Fruit fly (Drosophila melanogaster) whole organism, embryonic: ENCODE measurements around the gene Tsen34.

Experiments used
- Aef1 ChIP-seq: fragments of 200-800 bp; sonication (Bioruptor generic); IDR thresholded peaks from 3 replicates; pipeline ENCODE4 v1.3.6; 2022; ENCODE audit warnings: missing biosample characterization, missing genetic modification characterization
- Atf3 ChIP-seq: fragments of 200-800 bp; sonication (Bioruptor generic); optimal IDR thresholded peaks from 3 replicates; lab custom pipeline; 2016; ENCODE audit warnings: missing biosample characterization, missing genetic modification characterization
- Atf6 ChIP-seq: fragments of 200-800 bp; sonication (Bioruptor generic); IDR thresholded peaks from 2 replicates; pipeline ENCODE4 v1.3.6; 2022; ENCODE audit warnings: missing biosample characterization, missing genetic modification characterization
- B-H2 ChIP-seq: fragments of 200-800 bp; sonication (Bioruptor generic); optimal IDR thresholded peaks from 2 replicates; lab custom pipeline; 2018; ENCODE audit warnings: missing biosample characterization, mild to moderate bottlenecking, missing genetic modification characterization
- CG10431 ChIP-seq: fragments of 200-800 bp; sonication (Bioruptor generic); optimal IDR thresholded peaks from 3 replicates; lab custom pipeline; 2018; ENCODE audit warnings: missing biosample characterization, mild to moderate bottlenecking, missing genetic modification characterization
- CG11085 ChIP-seq: fragments of 200-800 bp; sonication (Bioruptor generic); IDR thresholded peaks from 2 replicates; pipeline ENCODE4 v1.3.6; 2022; ENCODE audit warnings: missing biosample characterization, missing genetic modification characterization
- CG12219 ChIP-seq: fragments of 200-800 bp; sonication (Bioruptor generic); optimal IDR thresholded peaks from 3 replicates; lab custom pipeline; 2018; ENCODE audit warnings: missing biosample characterization, mild to moderate bottlenecking, missing genetic modification characterization
- CG12391 ChIP-seq: fragments of 200-800 bp; sonication (Bioruptor generic); optimal IDR thresholded peaks from 3 replicates; lab custom pipeline; 2018; ENCODE audit warnings: missing biosample characterization, mild to moderate bottlenecking, missing genetic modification characterization, moderate library complexity
- CG14050 ChIP-seq: fragments of 200-800 bp; sonication (Bioruptor generic); IDR thresholded peaks from 3 replicates; pipeline ENCODE4 v1.3.6; 2022; ENCODE audit warnings: missing biosample characterization, missing genetic modification characterization
- CG1603 ChIP-seq: fragments of 200-800 bp; sonication (Bioruptor generic); optimal IDR thresholded peaks from 2 replicates; lab custom pipeline; 2019; ENCODE audit warnings: missing biosample characterization, mild to moderate bottlenecking, missing genetic modification characterization, moderate library complexity
- CG1647 ChIP-seq: fragments of 200-800 bp; sonication (Bioruptor generic); optimal IDR thresholded peaks from 3 replicates; lab custom pipeline; 2016; ENCODE audit warnings: missing biosample characterization, missing genetic modification characterization
- CG16863 ChIP-seq: fragments of 200-800 bp; sonication (Bioruptor generic); optimal IDR thresholded peaks from 3 replicates; lab custom pipeline; 2016; ENCODE audit warnings: missing biosample characterization, missing genetic modification characterization
- CG31224 ChIP-seq: fragments of 200-800 bp; sonication (Bioruptor generic); IDR thresholded peaks from 2 replicates; pipeline ENCODE4 v1.3.6; 2022; ENCODE audit warnings: missing biosample characterization, missing genetic modification characterization
- CG3163 ChIP-seq: fragments of 200-800 bp; sonication (Bioruptor generic); optimal IDR thresholded peaks from 3 replicates; lab custom pipeline; 2016; ENCODE audit warnings: missing biosample characterization, missing genetic modification characterization
- CG4730 ChIP-seq: fragments of 200-800 bp; sonication (Bioruptor generic); IDR thresholded peaks from 2 replicates; pipeline ENCODE4 v1.3.6; 2022; ENCODE audit warnings: missing biosample characterization, missing genetic modification characterization
- CG4820 ChIP-seq: fragments of 200-800 bp; sonication (Bioruptor generic); optimal IDR thresholded peaks from 3 replicates; lab custom pipeline; 2016; ENCODE audit warnings: missing biosample characterization, missing genetic modification characterization
- CG4854 ChIP-seq: fragments of 200-800 bp; sonication (Bioruptor generic); optimal IDR thresholded peaks from 2 replicates; lab custom pipeline; 2016; ENCODE audit warnings: missing biosample characterization, missing genetic modification characterization, inconsistent platforms
- CG6689 ChIP-seq: fragments of 200-800 bp; sonication (Bioruptor generic); IDR thresholded peaks from 2 replicates; pipeline ENCODE4 v1.3.6; 2022; ENCODE audit warnings: missing biosample characterization, missing genetic modification characterization
- CG6765 ChIP-seq: fragments of 200-800 bp; sonication (Bioruptor generic); optimal IDR thresholded peaks from 3 replicates; lab custom pipeline; 2017; ENCODE audit warnings: missing biosample characterization, mild to moderate bottlenecking, missing genetic modification characterization
- CG7271 ChIP-seq: fragments of 200-800 bp; sonication (Bioruptor generic); optimal IDR thresholded peaks from 2 replicates; lab custom pipeline; 2018; ENCODE audit warnings: missing biosample characterization, mild to moderate bottlenecking, missing genetic modification characterization, moderate library complexity
- CG9437 ChIP-seq: fragments of 200-800 bp; sonication (Bioruptor generic); optimal IDR thresholded peaks from 2 replicates; lab custom pipeline; 2018; ENCODE audit warnings: missing biosample characterization, mild to moderate bottlenecking, missing genetic modification characterization
- CG9727 ChIP-seq: fragments of 200-800 bp; sonication (Bioruptor generic); optimal IDR thresholded peaks from 3 replicates; lab custom pipeline; 2017; ENCODE audit warnings: missing biosample characterization, mild to moderate bottlenecking, missing genetic modification characterization
- Deaf1 ChIP-seq: fragments of 200-800 bp; optimal IDR thresholded peaks from 3 replicates; lab custom pipeline; 2019; ENCODE audit warnings: missing biosample characterization, mild to moderate bottlenecking, missing genetic modification characterization, moderate library complexity
- Ets97D ChIP-seq: fragments of 200-800 bp; sonication (Bioruptor generic); optimal IDR thresholded peaks from 3 replicates; lab custom pipeline; 2016; ENCODE audit warnings: missing biosample characterization, missing genetic modification characterization
- Fer1 ChIP-seq: fragments of 200-800 bp; sonication (Bioruptor generic); optimal IDR thresholded peaks from 2 replicates; lab custom pipeline; 2017; ENCODE audit warnings: missing biosample characterization, mild to moderate bottlenecking, missing genetic modification characterization
- HHEX ChIP-seq: fragments of 200-800 bp; sonication (Bioruptor generic); optimal IDR thresholded peaks from 3 replicates; lab custom pipeline; 2017; ENCODE audit warnings: missing biosample characterization, mild to moderate bottlenecking, missing genetic modification characterization, missing genetic modification reagents
- HLH3B ChIP-seq: fragments of 200-800 bp; sonication (Bioruptor generic); IDR thresholded peaks from 2 replicates; pipeline ENCODE4 v1.3.6; 2022; ENCODE audit warnings: missing biosample characterization, missing genetic modification characterization
- HLH4C ChIP-seq: fragments of 200-800 bp; sonication (Bioruptor generic); IDR thresholded peaks from 3 replicates; pipeline ENCODE4 v1.3.6; 2022; ENCODE audit warnings: missing biosample characterization, missing genetic modification characterization; ENCODE audit not compliant: partially characterized antibody
- HmgZ ChIP-seq: fragments of 200-800 bp; sonication (Bioruptor generic); optimal IDR thresholded peaks from 2 replicates; lab custom pipeline; 2018; ENCODE audit warnings: missing biosample characterization, mild to moderate bottlenecking, missing genetic modification characterization
- NFAT ChIP-seq: fragments of 200-800 bp; sonication (Bioruptor generic); IDR thresholded peaks from 2 replicates; pipeline ENCODE4 v1.3.6; 2022; ENCODE audit warnings: missing biosample characterization, missing genetic modification characterization
- Ptx1 ChIP-seq: fragments of 200-800 bp; sonication (Bioruptor generic); IDR thresholded peaks from 2 replicates; pipeline ENCODE4 v1.3.6; 2022; ENCODE audit warnings: missing biosample characterization, missing genetic modification characterization
- Ssrp ChIP-seq: fragments of 200-800 bp; sonication (Bioruptor generic); optimal IDR thresholded peaks from 2 replicates; lab custom pipeline; 2018; ENCODE audit warnings: missing biosample characterization, mild to moderate bottlenecking, missing genetic modification characterization, moderate library complexity
- ase ChIP-seq: fragments of 200-800 bp; sonication (Bioruptor generic); IDR thresholded peaks from 3 replicates; pipeline ENCODE4 v1.3.6; 2022; ENCODE audit warnings: missing biosample characterization, missing genetic modification characterization
- bbx ChIP-seq: fragments of 200-800 bp; sonication (Bioruptor generic); IDR thresholded peaks from 2 replicates; pipeline ENCODE4 v1.3.6; 2022; ENCODE audit warnings: missing biosample characterization, missing genetic modification characterization; ENCODE audit not compliant: partially characterized antibody
- btn ChIP-seq: fragments of 200-800 bp; sonication (Bioruptor generic); optimal IDR thresholded peaks from 2 replicates; lab custom pipeline; 2016; ENCODE audit warnings: missing biosample characterization, missing genetic modification characterization
- chinmo ChIP-seq: fragments of 200-800 bp; sonication (Bioruptor generic); IDR thresholded peaks from 4 replicates; pipeline ENCODE4 v1.3.6; 2022; ENCODE audit warnings: missing biosample characterization, missing genetic modification characterization; ENCODE audit not compliant: partially characterized antibody
- crol ChIP-seq: fragments of 200-800 bp; sonication (Bioruptor generic); IDR thresholded peaks from 2 replicates; pipeline ENCODE4 v1.3.6; 2022; ENCODE audit warnings: missing biosample characterization, missing genetic modification characterization
- dimm ChIP-seq: fragments of 200-800 bp; sonication (Bioruptor generic); IDR thresholded peaks from 2 replicates; pipeline ENCODE4 v1.3.6; 2022; ENCODE audit warnings: missing biosample characterization, missing genetic modification characterization
- dm ChIP-seq: fragments of 200-800 bp; sonication (Bioruptor generic); optimal IDR thresholded peaks from 3 replicates; lab custom pipeline; 2016; ENCODE audit warnings: missing biosample characterization, missing genetic modification characterization
- grau ChIP-seq: fragments of 200-800 bp; optimal IDR thresholded peaks from 3 replicates; lab custom pipeline; 2019; ENCODE audit warnings: missing biosample characterization, mild to moderate bottlenecking, missing genetic modification characterization, moderate library complexity
- gsb-n ChIP-seq: fragments of 200-800 bp; sonication (Bioruptor generic); optimal IDR thresholded peaks from 3 replicates; lab custom pipeline; 2018; ENCODE audit warnings: missing biosample characterization, mild to moderate bottlenecking, missing genetic modification characterization
- otp ChIP-seq: fragments of 200-800 bp; sonication (Bioruptor generic); IDR thresholded peaks from 3 replicates; pipeline ENCODE4, ENCODE4 v1.3.6; 2022; ENCODE audit warnings: missing biosample characterization, missing genetic modification characterization
- pb ChIP-seq: fragments of 200-800 bp; sonication (Bioruptor generic); optimal IDR thresholded peaks from 3 replicates; lab custom pipeline; 2016; ENCODE audit warnings: missing biosample characterization, missing genetic modification characterization
- ranshi ChIP-seq: fragments of 200-800 bp; sonication (Bioruptor generic); IDR thresholded peaks from 2 replicates; pipeline ENCODE4 v1.3.6; 2022; ENCODE audit warnings: missing biosample characterization, missing genetic modification characterization
- tin ChIP-seq: fragments of 200-800 bp; sonication (Bioruptor generic); optimal IDR thresholded peaks from 3 replicates; lab custom pipeline; 2016; ENCODE audit warnings: missing biosample characterization, missing genetic modification characterization
- tx ChIP-seq: fragments of 200-800 bp; sonication (Bioruptor generic); optimal IDR thresholded peaks from 2 replicates; lab custom pipeline; 2016; ENCODE audit warnings: missing biosample characterization, missing genetic modification characterization
- vvl ChIP-seq: fragments of 200-800 bp; sonication (Bioruptor generic); IDR thresholded peaks from 2 replicates; pipeline ENCODE4 v1.3.6; 2022; ENCODE audit warnings: missing biosample characterization, missing genetic modification characterization
- yki ChIP-seq: fragments of >200 bp; optimal IDR thresholded peaks from 3 replicates; lab custom pipeline; 2018
- z ChIP-seq: fragments of 200-800 bp; sonication (Bioruptor generic); IDR thresholded peaks from 3 replicates; pipeline ENCODE4 v1.3.6; 2022; ENCODE audit warnings: missing biosample characterization, missing genetic modification characterization

Gene Tsen34

dm6 chr3L:14775711-14776660 lies 14.3 kb upstream of the Tsen34 start, which contains the start of gene mop (continued):
- TF ChIP-seq Atf6 (GFP tag; lab: Robert Waterston, UW) (peak; percentile 58), Deaf1 (no peak), CG4854 (GFP tag; lab: Kevin White, UChicago) (no peak), CG12391 (tag; lab: Kevin White, UChicago) (peak; percentile 60), Aef1 (GFP tag; lab: Robert Waterston, UW) (peak; percentile 30; the same call in 1 of the 3 replicates), tx (GFP tag; lab: Kevin White, UChicago) (no peak), CG16863 (GFP tag; lab: Kevin White, UChicago) (peak; percentile 97), CG4730 (no peak), CG14050 (GFP tag; lab: Robert Waterston, UW) (peak; percentile 41; the same call in 2 of the 3 replicates), tin (GFP tag; lab: Kevin White, UChicago) (peak; percentile 45), CG31224 (GFP tag; lab: Robert Waterston, UW) (peak; percentile 27; the same call in 1 of the 2 replicates), otp (GFP tag; lab: Robert Waterston, UW) (no peak), dimm (no peak), NFAT (GFP tag; lab: Robert Waterston, UW) (peak; percentile 70; the same call in 1 of the 2 replicates), CG9727 (GFP tag; lab: Kevin White, UChicago) (peak; percentile 12), CG9437 (GFP tag; lab: Kevin White, UChicago) (peak; percentile 6), CG3163 (peak; percentile 97), Ptx1 (GFP tag; lab: Robert Waterston, UW) (peak; percentile 53), HHEX (GFP tag; lab: Kevin White, UChicago) (no peak), gsb-n (tag; lab: Kevin White, UChicago) (no peak), bbx (GFP tag; lab: Robert Waterston, UW) (peak; percentile 65), yki (lab: Kevin White, UChicago) (no peak), Ets97D (GFP tag; lab: Kevin White, UChicago) (peak; percentile 44), CG4820 (peak; percentile 16), chinmo (GFP tag; lab: Robert Waterston, UW) (0 out of 4 replicates have a peak, but pooled peaks have one; percentile 52), ranshi (peak; percentile 35; the same call in 1 of the 2 replicates), Fer1 (GFP tag; lab: Kevin White, UChicago) (no peak), HmgZ (peak; percentile 8), z (GFP tag; lab: Robert Waterston, UW) (no peak), CG12219 (GFP tag; lab: Kevin White, UChicago) (no peak), CG11085 (GFP tag; lab: Robert Waterston, UW) (peak; percentile 37; the same call in 1 of the 2 replicates), Ssrp (tag; lab: Kevin White, UChicago) (peak; percentile 32), B-H2 (GFP tag; lab: Kevin White, UChicago) (no peak), pb (GFP tag; lab: Kevin White, UChicago) (no peak), btn (GFP tag; lab: Kevin White, UChicago) (no peak), crol (GFP tag; lab: Robert Waterston, UW) (peak; percentile 53), dm (no peak), ase (GFP tag; lab: Robert Waterston, UW) (peak; percentile 34; the same call in 1 of the 3 replicates), CG7271 (tag; lab: Kevin White, UChicago) (no peak), CG1603 (tag; lab: Kevin White, UChicago) (no peak), HLH3B (GFP tag; lab: Robert Waterston, UW) (peak; percentile 48), vvl (GFP tag; lab: Robert Waterston, UW) (peak; percentile 51; the same call in 1 of the 2 replicates), CG6689 (GFP tag; lab: Robert Waterston, UW) (no peak; the same call in 1 of the 2 replicates), CG1647 (no peak), CG6765 (GFP tag; lab: Kevin White, UChicago) (no peak), Atf3 (GFP tag; lab: Kevin White, UChicago) (no peak), HLH4C (GFP tag; lab: Robert Waterston, UW) (0 out of 3 replicates have a peak, but pooled peaks have one; percentile 46), CG10431 (GFP tag; lab: Kevin White, UChicago) (no peak), grau (peak; percentile 12)
